Worm (Caenorhabditis elegans) whole organism, L1 larva: Measurements from ENCODE around the gene suca-1.

Experiments used
- blmp-1 ChIP-seq: fragments of 150-350 bp; optimal IDR thresholded peaks from 2 replicates; lab custom pipeline; 2014; ENCODE audit warnings: missing biosample characterization, missing genetic modification characterization
- dpl-1 ChIP-seq, 3 experiments: fragments of 150-350 bp in 2 of 3; sonication (generic microtip) in 1 of 3; optimal IDR thresholded peaks; 2 replicates each; lab custom pipeline; 2014 to 2017; ENCODE audit warnings: missing biosample characterization in 3 of 3, missing genetic modification characterization in 3 of 3, missing genetic modification reagents in 3 of 3
- elt-3 ChIP-seq, 6 experiments: fragments of 150-350 bp in 1 of 6; sonication (generic microtip); optimal IDR thresholded peaks; 2 replicates each; lab custom pipeline; 2017 to 2018; ENCODE audit warnings: missing biosample characterization in 6 of 6, missing genetic modification characterization in 6 of 6, inconsistent platforms in 1 of 6
- lin-13 ChIP-seq: fragments of 150-350 bp; optimal IDR thresholded peaks from 2 replicates; lab custom pipeline; 2014; ENCODE audit warnings: missing biosample characterization, missing genetic modification reagents, missing genetic modification characterization
- nhr-11 ChIP-seq: fragments of 150-350 bp; optimal IDR thresholded peaks from 2 replicates; lab custom pipeline; 2014; ENCODE audit warnings: missing biosample characterization, missing genetic modification characterization
- nhr-71 ChIP-seq: sonication (generic microtip); optimal IDR thresholded peaks from 2 replicates; lab custom pipeline; 2016; ENCODE audit warnings: mild to moderate bottlenecking, missing genetic modification characterization, moderate library complexity, missing compliant biosample characterization
- nhr-85 ChIP-seq: sonication (generic microtip); peaks from one replicate; lab custom pipeline; 2016; ENCODE audit warnings: missing genetic modification characterization, inconsistent platforms, missing compliant biosample characterization
- skn-1 ChIP-seq: fragments of 150-350 bp; optimal IDR thresholded peaks from 2 replicates; lab custom pipeline; 2014; ENCODE audit warnings: missing biosample characterization, missing genetic modification characterization
- sup-37 ChIP-seq: fragments of 200-800 bp; sonication (Bioruptor generic); optimal IDR thresholded peaks from 2 replicates; lab custom pipeline; 2018; ENCODE audit warnings: mild to moderate bottlenecking, missing genetic modification characterization, missing compliant biosample characterization
- ztf-11 ChIP-seq, 2 experiments: sonication (generic microtip); optimal IDR thresholded peaks; 2 replicates each; lab custom pipeline; 2016 to 2017; ENCODE audit warnings: missing genetic modification characterization in 2 of 2, missing biosample characterization in 1 of 2, missing compliant biosample characterization in 1 of 2
- ztf-4 ChIP-seq: fragments of 150-350 bp; optimal IDR thresholded peaks from 2 replicates; lab custom pipeline; 2014; ENCODE audit warnings: missing biosample characterization, missing genetic modification characterization

DNA sequence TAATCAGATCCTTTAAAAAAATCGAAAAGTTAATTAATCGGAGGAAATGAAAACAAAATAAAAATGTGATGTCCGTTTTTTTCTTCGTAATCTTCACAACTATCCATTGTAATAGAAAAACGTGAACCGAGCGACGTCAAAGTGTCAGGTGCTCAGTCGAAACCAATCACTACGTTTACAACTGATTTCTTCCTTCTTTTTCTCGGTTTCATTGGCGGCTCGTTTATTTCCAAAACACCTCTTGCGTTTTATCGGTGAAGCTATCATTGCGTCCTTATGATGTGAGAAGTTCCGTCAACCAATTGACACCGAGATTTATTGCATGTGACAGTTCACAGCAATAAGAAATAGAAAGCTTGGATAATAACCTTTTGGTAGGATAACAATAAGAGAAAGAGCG is 46.6 kb downstream of the suca-1 start:
- TF ChIP-seq sup-37 (GFP tag; lab: Kevin White, UChicago), result no peak
- TF ChIP-seq blmp-1 (tag; lab: Kevin White, UChicago), result no peak
- no peak for TF ChIP-seq ztf-11 (tag; optimal IDR thresholded peaks at IDR 0.05; lab: Kevin White, UChicago)
- TF ChIP-seq lin-13 (GFP tag; lab: Kevin White, UChicago), result peak; percentile 2
- TF ChIP-seq nhr-11 (tag; lab: Kevin White, UChicago), result no peak
- TF ChIP-seq dpl-1 (GFP tag; optimal IDR thresholded peaks at IDR 0.05; lab: Kevin White, UChicago), result no peak
- no peak for TF ChIP-seq ztf-4
- no peak for TF ChIP-seq elt-3 (tag; optimal IDR thresholded peaks at IDR 0.05; lab: Kevin White, UChicago)
- TF ChIP-seq nhr-71 (tag; lab: Kevin White, UChicago), result peak; percentile 78
- TF ChIP-seq skn-1 (tag; lab: Kevin White, UChicago), result no peak
- no peak for TF ChIP-seq nhr-85 (tag; lab: Kevin White, UChicago)
